Worm (Caenorhabditis elegans) whole organism, dauer: ENCODE data around the gene clec-64.

ENCODE experiments used
- unc-62 ChIP-seq: sonication (generic microtip); optimal IDR thresholded peaks from 2 replicates; lab custom pipeline; 2017; ENCODE audit warnings: missing biosample characterization, missing genetic modification reagents, missing genetic modification characterization

Gene clec-64

DNA sequence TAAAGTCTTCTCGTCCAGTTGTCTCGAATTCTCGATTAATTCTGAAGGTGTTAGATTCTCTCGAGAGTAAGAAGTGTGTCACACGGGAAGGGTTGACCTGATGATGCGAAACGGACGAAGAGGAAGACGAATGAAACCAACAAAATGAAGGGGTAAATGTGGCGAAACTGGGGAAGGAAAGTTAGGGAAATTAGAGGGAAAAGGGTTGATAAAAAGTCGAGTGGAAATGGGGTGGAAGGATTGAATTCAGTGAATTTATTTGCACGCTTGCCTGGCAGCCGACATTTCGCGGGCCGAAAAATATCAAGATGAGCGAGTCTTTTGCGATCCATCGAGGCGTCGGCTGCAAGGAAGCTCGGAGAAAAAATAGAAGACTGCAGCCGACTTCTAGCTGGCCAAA lies 50.1 kb downstream of the clec-64 start, which contains the start of gene F58G1.7:
Gene F58G1.7, minus strand, starts transcription at position 101 of the 400 bp plus-strand sequence.
- no peak for TF ChIP-seq unc-62 (GFP tag; lab: Kevin White, UChicago)
